Fruit fly (Drosophila melanogaster) whole organism, embryonic: ENCODE results near the gene Tmhs.

Source experiments
- Bgb ChIP-seq: fragments of 200-800 bp; sonication (Bioruptor generic); IDR thresholded peaks from 2 replicates; pipeline ENCODE4 v1.3.6; 2022; ENCODE audit warnings: missing biosample characterization, missing genetic modification characterization; ENCODE audit not compliant: partially characterized antibody
- Bteb2 ChIP-seq: fragments of 200-800 bp; sonication (Bioruptor generic); optimal IDR thresholded peaks from 2 replicates; lab custom pipeline; 2016; ENCODE audit warnings: missing biosample characterization, missing genetic modification characterization
- CG10147 ChIP-seq: fragments of 200-800 bp; sonication (Bioruptor generic); optimal IDR thresholded peaks from 2 replicates; lab custom pipeline; 2019; ENCODE audit warnings: missing biosample characterization, mild to moderate bottlenecking, missing genetic modification characterization, moderate library complexity
- CG11398 ChIP-seq: fragments of 200-800 bp; sonication (Bioruptor generic); optimal IDR thresholded peaks from 2 replicates; lab custom pipeline; 2016; ENCODE audit warnings: missing biosample characterization, missing genetic modification characterization
- CG11560 ChIP-seq: fragments of 200-800 bp; sonication (Bioruptor generic); IDR thresholded peaks from 3 replicates; pipeline ENCODE4 v1.3.6; 2022; ENCODE audit warnings: missing biosample characterization, missing genetic modification characterization
- CG12104 ChIP-seq: fragments of 200-800 bp; sonication (Bioruptor generic); optimal IDR thresholded peaks from 3 replicates; lab custom pipeline; 2016; ENCODE audit warnings: missing biosample characterization, missing genetic modification characterization
- CG1233 ChIP-seq: fragments of 200-800 bp; sonication (Bioruptor generic); optimal IDR thresholded peaks from 4 replicates; lab custom pipeline; 2018; ENCODE audit warnings: missing biosample characterization, mild to moderate bottlenecking, missing genetic modification characterization
- CG12942 ChIP-seq: fragments of 200-800 bp; sonication (Bioruptor generic); optimal IDR thresholded peaks from 3 replicates; lab custom pipeline; 2016; ENCODE audit warnings: missing biosample characterization, missing genetic modification characterization
- CG13123 ChIP-seq: fragments of 200-800 bp; sonication (Bioruptor generic); optimal IDR thresholded peaks from 2 replicates; lab custom pipeline; 2016; ENCODE audit warnings: missing biosample characterization, missing genetic modification characterization
- CG14965 ChIP-seq: fragments of 200-800 bp; sonication (Bioruptor generic); optimal IDR thresholded peaks from 2 replicates; lab custom pipeline; 2016; ENCODE audit warnings: missing biosample characterization, missing genetic modification characterization, borderline replicate concordance
- CG15269 ChIP-seq: fragments of 200-800 bp; sonication (Bioruptor generic); optimal IDR thresholded peaks from 2 replicates; lab custom pipeline; 2018; ENCODE audit warnings: missing biosample characterization, mild to moderate bottlenecking, missing genetic modification characterization, moderate library complexity
- CG1529 ChIP-seq: fragments of 200-800 bp; sonication (Bioruptor generic); optimal IDR thresholded peaks from 3 replicates; lab custom pipeline; 2018; ENCODE audit warnings: missing biosample characterization, missing genetic modification characterization
- CG1647 ChIP-seq: fragments of 200-800 bp; sonication (Bioruptor generic); optimal IDR thresholded peaks from 3 replicates; lab custom pipeline; 2016; ENCODE audit warnings: missing biosample characterization, missing genetic modification characterization
- CG17359 ChIP-seq: fragments of 200-800 bp; sonication (Bioruptor generic); optimal IDR thresholded peaks from 3 replicates; lab custom pipeline; 2018; ENCODE audit warnings: missing biosample characterization, mild to moderate bottlenecking, missing genetic modification characterization, moderate library complexity
- CG18599 ChIP-seq: fragments of 200-800 bp; sonication (Bioruptor generic); optimal IDR thresholded peaks from 3 replicates; lab custom pipeline; 2017; ENCODE audit warnings: missing biosample characterization, missing genetic modification characterization, mild to moderate bottlenecking, moderate library complexity, missing genetic modification reagents
- CG2875 ChIP-seq: fragments of 200-800 bp; sonication (Bioruptor generic); optimal IDR thresholded peaks from 2 replicates; lab custom pipeline; 2017; ENCODE audit warnings: missing biosample characterization, mild to moderate bottlenecking, missing genetic modification characterization, missing genetic modification reagents
- CG32772 ChIP-seq: fragments of 200-800 bp; sonication (Bioruptor generic); IDR thresholded peaks from 2 replicates; pipeline ENCODE4 v1.3.6; 2022; ENCODE audit warnings: missing biosample characterization, missing genetic modification characterization
- CG33213 ChIP-seq: fragments of 200-800 bp; sonication (Bioruptor generic); optimal IDR thresholded peaks from 3 replicates; lab custom pipeline; 2016; ENCODE audit warnings: missing biosample characterization, missing genetic modification characterization
- CG4730 ChIP-seq: fragments of 200-800 bp; sonication (Bioruptor generic); IDR thresholded peaks from 2 replicates; pipeline ENCODE4 v1.3.6; 2022; ENCODE audit warnings: missing biosample characterization, missing genetic modification characterization
- CG6654 ChIP-seq: fragments of 200-800 bp; sonication (Bioruptor generic); optimal IDR thresholded peaks from 2 replicates; lab custom pipeline; 2017; ENCODE audit warnings: missing biosample characterization, mild to moderate bottlenecking, missing genetic modification characterization
- CG8359 ChIP-seq: fragments of 200-800 bp; sonication (Bioruptor generic); optimal IDR thresholded peaks from 2 replicates; lab custom pipeline; 2017; ENCODE audit warnings: missing biosample characterization, mild to moderate bottlenecking, missing genetic modification characterization, borderline replicate concordance
- CG9437 ChIP-seq: fragments of 200-800 bp; sonication (Bioruptor generic); optimal IDR thresholded peaks from 2 replicates; lab custom pipeline; 2018; ENCODE audit warnings: missing biosample characterization, mild to moderate bottlenecking, missing genetic modification characterization
- Camta ChIP-seq: fragments of 200-800 bp; sonication (Bioruptor generic); optimal IDR thresholded peaks from 2 replicates; lab custom pipeline; 2016; ENCODE audit warnings: missing biosample characterization, missing genetic modification characterization
- D19A ChIP-seq: fragments of 200-800 bp; optimal IDR thresholded peaks from 3 replicates; lab custom pipeline; 2019; ENCODE audit warnings: missing biosample characterization, mild to moderate bottlenecking, missing genetic modification characterization, moderate library complexity
- Dip2 ChIP-seq: fragments of 200-800 bp; sonication (Bioruptor generic); IDR thresholded peaks from 2 replicates; pipeline ENCODE4 v1.3.6; 2022; ENCODE audit warnings: missing biosample characterization, missing genetic modification characterization
- Drgx ChIP-seq: fragments of 200-800 bp; sonication (Bioruptor generic); IDR thresholded peaks from 2 replicates; pipeline ENCODE4 v1.3.6; 2022; ENCODE audit warnings: missing biosample characterization, missing genetic modification characterization
- HLH4C ChIP-seq: fragments of 200-800 bp; sonication (Bioruptor generic); IDR thresholded peaks from 3 replicates; pipeline ENCODE4 v1.3.6; 2022; ENCODE audit warnings: missing biosample characterization, missing genetic modification characterization; ENCODE audit not compliant: partially characterized antibody
- HLHmδ ChIP-seq: fragments of 200-800 bp; sonication (Bioruptor generic); optimal IDR thresholded peaks from 2 replicates; lab custom pipeline; 2018; ENCODE audit warnings: missing biosample characterization, mild to moderate bottlenecking, missing genetic modification characterization, moderate library complexity
- Mes4 ChIP-seq: fragments of 200-800 bp; sonication (Bioruptor generic); optimal IDR thresholded peaks from 2 replicates; lab custom pipeline; 2016; ENCODE audit warnings: missing biosample characterization, missing genetic modification characterization
- NFAT ChIP-seq: fragments of 200-800 bp; sonication (Bioruptor generic); IDR thresholded peaks from 2 replicates; pipeline ENCODE4 v1.3.6; 2022; ENCODE audit warnings: missing biosample characterization, missing genetic modification characterization
- Scr ChIP-seq: fragments of 200-800 bp; sonication (Bioruptor generic); IDR thresholded peaks from 2 replicates; pipeline ENCODE4 v1.3.6; 2022; ENCODE audit warnings: missing biosample characterization, missing genetic modification characterization; ENCODE audit not compliant: partially characterized antibody
- Xrp1 ChIP-seq: fragments of 200-800 bp; sonication (Bioruptor generic); IDR thresholded peaks from 2 replicates; pipeline ENCODE4 v1.3.6; 2022; ENCODE audit warnings: missing biosample characterization, missing genetic modification characterization
- bbx ChIP-seq: fragments of 200-800 bp; sonication (Bioruptor generic); IDR thresholded peaks from 2 replicates; pipeline ENCODE4 v1.3.6; 2022; ENCODE audit warnings: missing biosample characterization, missing genetic modification characterization; ENCODE audit not compliant: partially characterized antibody
- bowl ChIP-seq: fragments of 200-800 bp; sonication (Bioruptor generic); IDR thresholded peaks from 2 replicates; pipeline ENCODE4 v1.3.6; 2022; ENCODE audit warnings: missing biosample characterization, missing genetic modification characterization
- crp ChIP-seq, 2 experiments: fragments of 200-800 bp; sonication (Bioruptor generic); optimal IDR thresholded peaks; 2 replicates in 1 of 2; 3 replicates in 1 of 2; lab custom pipeline; 2017; ENCODE audit warnings: missing biosample characterization in 2 of 2, missing genetic modification characterization in 2 of 2, mild to moderate bottlenecking in 1 of 2, moderate library complexity in 1 of 2
- dm ChIP-seq: fragments of 200-800 bp; sonication (Bioruptor generic); optimal IDR thresholded peaks from 3 replicates; lab custom pipeline; 2016; ENCODE audit warnings: missing biosample characterization, missing genetic modification characterization
- dmrt11E ChIP-seq: fragments of 200-800 bp; sonication (Bioruptor generic); optimal IDR thresholded peaks from 3 replicates; lab custom pipeline; 2018; ENCODE audit warnings: missing biosample characterization, mild to moderate bottlenecking, missing genetic modification characterization, moderate library complexity
- emc ChIP-seq: fragments of 200-800 bp; sonication (Bioruptor generic); optimal IDR thresholded peaks from 2 replicates; lab custom pipeline; 2016; ENCODE audit warnings: missing biosample characterization, missing genetic modification characterization
- fru ChIP-seq: fragments of >200 bp; optimal IDR thresholded peaks from 2 replicates; lab custom pipeline; 2017
- ftz-f1 ChIP-seq: fragments of 200-800 bp; sonication (Bioruptor generic); optimal IDR thresholded peaks from 2 replicates; lab custom pipeline; 2016; ENCODE audit warnings: missing biosample characterization, missing genetic modification characterization
- hkb ChIP-seq, 2 experiments: fragments of 200-800 bp in 1 of 2; fragments of >200 bp in 1 of 2; sonication (Bioruptor generic) in 1 of 2; IDR thresholded peaks in 1 of 2; optimal IDR thresholded peaks in 1 of 2; 2 replicates each; pipeline versions ENCODE4 v1.3.6 to Lab custom; 2017 to 2022; ENCODE audit warnings: missing biosample characterization in 1 of 2, missing genetic modification characterization in 1 of 2
- tll ChIP-seq, 2 experiments: fragments of 200-800 bp in 1 of 2; fragments of >200 bp in 1 of 2; sonication (Bioruptor generic) in 1 of 2; optimal IDR thresholded peaks; 2 replicates each; lab custom pipeline; 2017 to 2019; ENCODE audit warnings: missing biosample characterization in 2 of 2, missing genetic modification characterization in 2 of 2, mild to moderate bottlenecking in 1 of 2, moderate library complexity in 1 of 2
- tna ChIP-seq: fragments of 200-800 bp; sonication (Bioruptor generic); IDR thresholded peaks from 2 replicates; pipeline ENCODE4 v1.3.6; 2022; ENCODE audit warnings: missing biosample characterization, missing genetic modification characterization; ENCODE audit not compliant: partially characterized antibody
- trem ChIP-seq: fragments of 200-800 bp; optimal IDR thresholded peaks from 3 replicates; lab custom pipeline; 2019; ENCODE audit warnings: missing biosample characterization, mild to moderate bottlenecking, missing genetic modification characterization, moderate library complexity
- twi ChIP-seq: fragments of 200-800 bp; optimal IDR thresholded peaks from 2 replicates; lab custom pipeline; 2019; ENCODE audit warnings: missing biosample characterization, mild to moderate bottlenecking, missing genetic modification characterization, moderate library complexity
- vvl ChIP-seq: fragments of 200-800 bp; sonication (Bioruptor generic); IDR thresholded peaks from 2 replicates; pipeline ENCODE4 v1.3.6; 2022; ENCODE audit warnings: missing biosample characterization, missing genetic modification characterization
- zen2 ChIP-seq: fragments of 200-800 bp; sonication (Bioruptor generic); IDR thresholded peaks from 3 replicates; pipeline ENCODE4 v1.3.6; 2022; ENCODE audit warnings: missing biosample characterization, missing genetic modification characterization; ENCODE audit not compliant: partially characterized antibody
- zfh2 ChIP-seq: fragments of 200-800 bp; sonication (Bioruptor generic); optimal IDR thresholded peaks from 2 replicates; lab custom pipeline; 2016; ENCODE audit warnings: missing biosample characterization, missing genetic modification characterization

Gene Tmhs

dm6 chr3L:1861794-1862447 lies 23.5 kb upstream of the Tmhs start, which contains the start of gene Rap1 (continued):
- TF ChIP-seq tll (GFP tag; optimal IDR thresholded peaks at IDR 0.05; lab: Kevin White, UChicago), result no peak
- no peak for TF ChIP-seq CG1529
- TF ChIP-seq CG8359, result peak; percentile 9
- peak; percentile 50 for TF ChIP-seq CG33213 (GFP tag; lab: Kevin White, UChicago)
- no peak for TF ChIP-seq hkb (optimal IDR thresholded peaks at IDR 0.05; lab: Kevin White, UChicago)
- TF ChIP-seq hkb (GFP tag; IDR thresholded peaks at IDR 0.05; lab: Robert Waterston, UW), result 0 out of 2 replicates have a peak, but pooled peaks have one; percentile 41
- peak; percentile 16 for TF ChIP-seq CG12942 (GFP tag; lab: Kevin White, UChicago)
- peak; percentile 95 for TF ChIP-seq Scr (GFP tag; lab: Robert Waterston, UW)
- peak; percentile 84 for TF ChIP-seq CG32772 (GFP tag; lab: Robert Waterston, UW)
- peak; percentile 60 for TF ChIP-seq CG10147 (GFP tag; lab: Kevin White, UChicago)
- TF ChIP-seq bowl, result no peak
- peak; percentile 0 for TF ChIP-seq Mes4 (GFP tag; lab: Kevin White, UChicago)
- peak; percentile 57 for TF ChIP-seq dmrt11E
- TF ChIP-seq vvl (GFP tag; lab: Robert Waterston, UW), result peak; percentile 81
- TF ChIP-seq CG11560 (tag; lab: Robert Waterston, UW), result 0 out of 3 replicates have a peak, but pooled peaks have one; percentile 37
- TF ChIP-seq CG6654 (GFP tag; lab: Kevin White, UChicago), result peak; percentile 14
- no peak for TF ChIP-seq fru
- TF ChIP-seq trem (tag; lab: Kevin White, UChicago), result peak; percentile 53
- TF ChIP-seq CG12104 (GFP tag; lab: Kevin White, UChicago), result peak; percentile 71
- no peak for TF ChIP-seq twi (tag; lab: Kevin White, UChicago)
- TF ChIP-seq D19A, result peak; percentile 36
- TF ChIP-seq CG13123, result no peak
- no peak for TF ChIP-seq Bteb2
- TF ChIP-seq CG17359, result peak; percentile 21
- TF ChIP-seq CG4730 (GFP tag; lab: Robert Waterston, UW), result peak; percentile 69
- no peak for TF ChIP-seq crp (GFP tag; optimal IDR thresholded peaks at IDR 0.05; lab: Kevin White, UChicago)
- TF ChIP-seq CG1647 (GFP tag; lab: Kevin White, UChicago), result peak; percentile 63
- peak; percentile 35; the same call in 1 of the 2 replicates for TF ChIP-seq Drgx
- peak; percentile 18 for TF ChIP-seq emc (GFP tag; lab: Kevin White, UChicago)
- peak; percentile 35 for TF ChIP-seq zfh2 (GFP tag; lab: Kevin White, UChicago)
- peak; percentile 12 for TF ChIP-seq CG11398
- TF ChIP-seq NFAT (GFP tag; lab: Robert Waterston, UW), result peak; percentile 89
- peak; percentile 21 for TF ChIP-seq CG2875
- peak; percentile 79; the same call in 1 of the 2 replicates for TF ChIP-seq tna
- no peak for TF ChIP-seq HLHmδ (GFP tag; lab: Kevin White, UChicago)
- TF ChIP-seq CG1233 (GFP tag; lab: Kevin White, UChicago), result peak; percentile 52
- TF ChIP-seq Xrp1 (GFP tag; lab: Robert Waterston, UW), result peak; percentile 69
- TF ChIP-seq zen2, result peak; percentile 73; the same call in 2 of the 3 replicates
- peak; percentile 94 for TF ChIP-seq Bgb (GFP tag; lab: Robert Waterston, UW)
- no peak for TF ChIP-seq CG15269 (tag; lab: Kevin White, UChicago)
- no peak for TF ChIP-seq Dip2 (GFP tag; lab: Robert Waterston, UW)
- TF ChIP-seq Camta, result peak; percentile 50
- TF ChIP-seq dm, result peak; percentile 47
- peak; percentile 71 for TF ChIP-seq CG18599 (GFP tag; lab: Kevin White, UChicago)
- no peak for TF ChIP-seq CG14965
- TF ChIP-seq CG9437 (GFP tag; lab: Kevin White, UChicago), result peak; percentile 8
- TF ChIP-seq bbx (GFP tag; lab: Robert Waterston, UW), result peak; percentile 90
- TF ChIP-seq ftz-f1, result peak; percentile 38
- TF ChIP-seq HLH4C (GFP tag; lab: Robert Waterston, UW), result peak; percentile 90
